Fruit fly (Drosophila melanogaster) whole organism, wandering third instar larva: ENCODE data around the gene Spase12.

Source experiments
- Abd-B ChIP-seq: fragments of >200 bp; optimal IDR thresholded peaks from 2 replicates; lab custom pipeline; 2017; ENCODE audit warnings: missing biosample characterization, missing genetic modification characterization
- CG32264 ChIP-seq: fragments of 200-800 bp; sonication (Bioruptor generic); optimal IDR thresholded peaks from 2 replicates; lab custom pipeline; 2016; ENCODE audit warnings: missing biosample characterization, missing genetic modification characterization
- CG9705 ChIP-seq: fragments of 200-800 bp; sonication (Bioruptor generic); optimal IDR thresholded peaks from 2 replicates; lab custom pipeline; 2018; ENCODE audit warnings: missing biosample characterization, mild to moderate bottlenecking, missing genetic modification characterization
- Dif ChIP-seq: fragments of 200-275, 200-300 bp; sonication (Bioruptor generic); optimal IDR thresholded peaks from 2 replicates; lab custom pipeline; 2018; ENCODE audit warnings: missing biosample characterization, missing genetic modification characterization; ENCODE audit not compliant: partially characterized antibody
- GATAd ChIP-seq: sonication (Bioruptor generic); optimal IDR thresholded peaks from 2 replicates; lab custom pipeline; 2016; ENCODE audit warnings: missing biosample characterization, missing genetic modification characterization
- HLH106 ChIP-seq: fragments of 200-800 bp; optimal IDR thresholded peaks from 3 replicates; lab custom pipeline; 2019; ENCODE audit warnings: missing biosample characterization, mild to moderate bottlenecking, missing genetic modification characterization, moderate library complexity
- Hnf4 ChIP-seq: fragments of 200-800 bp; sonication (Bioruptor generic); optimal IDR thresholded peaks from 2 replicates; lab custom pipeline; 2016; ENCODE audit warnings: missing biosample characterization, mild to moderate bottlenecking, missing genetic modification characterization
- Hr83 ChIP-seq: fragments of 200-300 bp; sonication (Bioruptor generic); optimal IDR thresholded peaks from 2 replicates; lab custom pipeline; 2016; ENCODE audit warnings: missing biosample characterization, mild to moderate bottlenecking, missing genetic modification characterization, moderate library complexity; ENCODE audit not compliant: poor library complexity, severe bottlenecking
- Jra ChIP-seq: sonication (Bioruptor generic); optimal IDR thresholded peaks from 2 replicates; lab custom pipeline; 2016; ENCODE audit warnings: missing biosample characterization, missing genetic modification characterization
- Myc ChIP-seq: fragments of >200 bp; optimal IDR thresholded peaks from 2 replicates; lab custom pipeline; 2017
- N ChIP-seq: fragments of >200 bp; optimal IDR thresholded peaks from 2 replicates; lab custom pipeline; 2018; ENCODE audit warnings: missing biosample characterization, missing external identifiers, missing genetic modification characterization
- OdsH ChIP-seq: fragments of 200-800 bp; sonication (Bioruptor generic); optimal IDR thresholded peaks from 2 replicates; lab custom pipeline; 2016; ENCODE audit warnings: missing biosample characterization, mild to moderate bottlenecking, missing genetic modification characterization
- Rel ChIP-seq, 2 experiments: fragments of 200-800 bp; sonication (Bioruptor generic) in 1 of 2; optimal IDR thresholded peaks; 2 replicates in 1 of 2; 3 replicates in 1 of 2; lab custom pipeline; 2016 to 2019; ENCODE audit warnings: mild to moderate bottlenecking in 2 of 2, missing biosample characterization in 2 of 2, missing genetic modification characterization in 2 of 2, moderate library complexity in 1 of 2
- Sp1 ChIP-seq: fragments of 200-800 bp; sonication (Bioruptor generic); optimal IDR thresholded peaks from 3 replicates; lab custom pipeline; 2019; ENCODE audit warnings: missing biosample characterization, mild to moderate bottlenecking, missing genetic modification characterization, moderate library complexity
- Vsx2 ChIP-seq: fragments of 200-300, 225-300 bp; sonication (Bioruptor generic); optimal IDR thresholded peaks from 2 replicates; lab custom pipeline; 2018; ENCODE audit warnings: missing biosample characterization, missing genetic modification characterization; ENCODE audit not compliant: partially characterized antibody
- br ChIP-seq: fragments of 200-800 bp; sonication (Bioruptor generic); optimal IDR thresholded peaks from 2 replicates; lab custom pipeline; 2016; ENCODE audit warnings: missing biosample characterization, missing genetic modification characterization
- brk ChIP-seq: fragments of 200-800 bp; sonication (Bioruptor generic); optimal IDR thresholded peaks from 2 replicates; lab custom pipeline; 2016; ENCODE audit warnings: missing biosample characterization, mild to moderate bottlenecking, missing genetic modification characterization
- dl ChIP-seq, 2 experiments: fragments of 175-275, 200-275 bp in 1 of 2; fragments of 200-275 bp in 1 of 2; sonication (Bioruptor generic); optimal IDR thresholded peaks; lab custom pipeline; 2018; ENCODE audit warnings: mild to moderate bottlenecking in 2 of 2, missing biosample characterization in 2 of 2, missing genetic modification characterization in 2 of 2, moderate library complexity in 2 of 2; ENCODE audit not compliant: partially characterized antibody in 2 of 2, insufficient read depth in 1 of 2
- dmrt93B ChIP-seq: fragments of 200-800 bp; sonication (Bioruptor generic); optimal IDR thresholded peaks from 2 replicates; lab custom pipeline; 2018; ENCODE audit warnings: missing biosample characterization, mild to moderate bottlenecking, missing genetic modification characterization
- dsf ChIP-seq: sonication (Bioruptor generic); optimal IDR thresholded peaks from 2 replicates; lab custom pipeline; 2016; ENCODE audit warnings: missing biosample characterization, missing genetic modification characterization, borderline replicate concordance
- ey ChIP-seq: fragments of 200-800 bp; sonication (Bioruptor generic); optimal IDR thresholded peaks from 2 replicates; lab custom pipeline; 2016; ENCODE audit warnings: missing biosample characterization, missing genetic modification characterization
- foxo ChIP-seq, 2 experiments: fragments of 200-800 bp; sonication (Bioruptor generic); optimal IDR thresholded peaks; 2 replicates in 1 of 2; 3 replicates in 1 of 2; lab custom pipeline; 2016 to 2017; ENCODE audit warnings: missing biosample characterization in 2 of 2, missing genetic modification characterization in 2 of 2
- fru ChIP-seq: fragments of 200-800 bp; sonication (Bioruptor generic); optimal IDR thresholded peaks from 3 replicates; lab custom pipeline; 2016; ENCODE audit warnings: missing biosample characterization, mild to moderate bottlenecking, missing genetic modification characterization
- h ChIP-seq: fragments of 200-800 bp; sonication (Bioruptor generic); optimal IDR thresholded peaks from 3 replicates; lab custom pipeline; 2016; ENCODE audit warnings: missing biosample characterization, mild to moderate bottlenecking, missing genetic modification characterization
- jim ChIP-seq: fragments of 175-275, 200-325 bp; sonication (Bioruptor generic); optimal IDR thresholded peaks from 2 replicates; lab custom pipeline; 2016; ENCODE audit warnings: missing biosample characterization, mild to moderate bottlenecking, missing genetic modification characterization
- lola ChIP-seq: fragments of >200 bp; optimal IDR thresholded peaks from 2 replicates; lab custom pipeline; 2017; ENCODE audit warnings: missing biosample characterization, missing genetic modification characterization
- pan ChIP-seq: fragments of >200 bp; optimal IDR thresholded peaks from 2 replicates; lab custom pipeline; 2017
- psq ChIP-seq: fragments of 200-800 bp; sonication (Bioruptor generic); optimal IDR thresholded peaks from 3 replicates; lab custom pipeline; 2017; ENCODE audit warnings: missing biosample characterization, mild to moderate bottlenecking, missing genetic modification characterization, moderate library complexity
- rgr ChIP-seq: fragments of 200-800 bp; sonication (Bioruptor generic); optimal IDR thresholded peaks from 3 replicates; lab custom pipeline; 2016; ENCODE audit warnings: missing biosample characterization, mild to moderate bottlenecking, missing genetic modification characterization
- tai ChIP-seq: sonication (Bioruptor generic); optimal IDR thresholded peaks from 2 replicates; lab custom pipeline; 2016; ENCODE audit warnings: missing biosample characterization, missing genetic modification characterization
- woc ChIP-seq: sonication (Bioruptor generic); optimal IDR thresholded peaks from 2 replicates; lab custom pipeline; 2016; ENCODE audit warnings: missing biosample characterization, mild to moderate bottlenecking, missing genetic modification characterization

Spase12 gene

DNA sequence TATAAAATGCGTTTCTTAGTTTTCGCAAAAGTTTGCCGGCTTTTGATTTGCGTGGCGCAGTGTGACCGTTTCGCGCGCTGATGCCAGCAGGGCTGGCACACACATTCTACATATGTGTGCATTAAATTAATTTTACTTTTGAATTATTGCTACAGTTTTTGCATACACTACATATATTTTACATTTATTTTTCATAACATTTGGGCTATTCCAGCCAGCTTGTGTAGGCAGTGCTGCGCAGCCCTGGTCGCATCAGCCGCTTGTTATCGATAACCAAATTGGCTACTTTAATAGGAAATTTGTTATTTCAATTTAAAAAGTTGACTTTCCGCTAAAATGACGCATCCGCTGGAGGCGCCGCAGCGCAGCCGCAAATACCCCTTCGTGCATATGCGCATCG is 1.7 kb downstream of the Spase12 start, which contains the start of the genes CG2321 and CG2006 (continued):
- no peak for TF ChIP-seq tai

dm6 chr3R:29479922-29480321 is 11.0 kb downstream of the Spase12 start:
- TF ChIP-seq Dif (GFP tag; lab: Kevin White, UChicago) (no peak), h (GFP tag; lab: Kevin White, UChicago) (peak; percentile 4), Hr83 (peak; percentile 30)

dm6 chr3R:29478952-29479538 is 11.9 kb downstream of the Spase12 start:
- TF ChIP-seq Hr83 (peak; percentile 56), HLH106 (tag; lab: Kevin White, UChicago) (peak; percentile 67), h (GFP tag; lab: Kevin White, UChicago) (peak; percentile 44), tai (no peak), rgr (GFP tag; lab: Kevin White, UChicago) (peak; percentile 22), OdsH (peak; percentile 29), N (GFP tag; lab: Kevin White, UChicago) (no peak), br (GFP tag; lab: Kevin White, UChicago) (peak; percentile 47), ey (peak; percentile 15), foxo (GFP tag; optimal IDR thresholded peaks at IDR 0.05; lab: Kevin White, UChicago) (peak in 1 of 2 experiments; percentile 75), Sp1 (GFP tag; lab: Kevin White, UChicago) (peak; percentile 59), Vsx2 (GFP tag; lab: Kevin White, UChicago) (peak; percentile 20), Dif (GFP tag; lab: Kevin White, UChicago) (no peak), fru (peak; percentile 66), lola (GFP tag; lab: Kevin White, UChicago) (no peak), dmrt93B (GFP tag; lab: Kevin White, UChicago) (peak; percentile 37), psq (GFP tag; lab: Kevin White, UChicago) (peak; percentile 50)

- TF ChIP-seq GATAd (GFP tag; lab: Kevin White, UChicago) = no peak
- no peak for TF ChIP-seq N (GFP tag; lab: Kevin White, UChicago)
- TF ChIP-seq Sp1 (GFP tag; lab: Kevin White, UChicago) = no peak
- TF ChIP-seq Hnf4 (GFP tag; lab: Kevin White, UChicago) = no peak
- TF ChIP-seq Dif (GFP tag; lab: Kevin White, UChicago) = no peak
- TF ChIP-seq dsf (GFP tag; lab: Kevin White, UChicago) = no peak
- TF ChIP-seq dl (GFP tag; optimal IDR thresholded peaks at IDR 0.05; lab: Kevin White, UChicago; ENCODE audit: insufficient read depth in 1 of 2, partially characterized antibody in 2 of 2) = no peak
- no peak for TF ChIP-seq brk (GFP tag; lab: Kevin White, UChicago)
- TF ChIP-seq Myc (lab: Kevin White, UChicago) = no peak
- no peak for TF ChIP-seq CG32264 (GFP tag; lab: Kevin White, UChicago)
- TF ChIP-seq rgr (GFP tag; lab: Kevin White, UChicago) = no peak
- no peak for TF ChIP-seq Vsx2 (GFP tag; lab: Kevin White, UChicago)
- TF ChIP-seq pan (lab: Kevin White, UChicago) = no peak
- TF ChIP-seq OdsH = no peak
- no peak for TF ChIP-seq lola (GFP tag; lab: Kevin White, UChicago)
- TF ChIP-seq psq (GFP tag; lab: Kevin White, UChicago) = no peak
- no peak for TF ChIP-seq woc (GFP tag; lab: Kevin White, UChicago)
- TF ChIP-seq br (GFP tag; lab: Kevin White, UChicago) = no peak
- no peak for TF ChIP-seq CG9705 (GFP tag; lab: Kevin White, UChicago)
- no peak for TF ChIP-seq Jra (GFP tag; lab: Kevin White, UChicago)
These were observed 20.8 kb downstream of the Spase12 start for dm6 chr3R:29470122-29470521.

DNA sequence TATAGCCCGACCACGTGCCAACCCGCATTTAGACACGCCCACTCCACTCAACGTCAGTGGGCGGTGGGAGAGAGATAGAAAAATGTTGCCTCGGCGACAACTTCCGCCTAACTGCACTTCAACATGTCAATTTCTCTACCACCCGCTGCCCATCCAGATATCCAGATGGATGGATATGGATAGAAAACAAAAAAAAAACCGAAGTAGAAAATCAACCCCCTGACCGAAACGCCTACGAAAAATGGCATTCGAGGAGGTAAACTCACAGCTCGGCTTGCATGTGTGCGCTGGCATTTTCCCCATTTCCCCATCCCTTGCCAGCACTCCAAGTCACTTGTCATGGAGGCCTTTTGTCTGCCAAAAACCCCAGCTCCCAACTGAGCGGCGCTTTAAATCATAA is 24.2 kb downstream of the Spase12 start:
- TF ChIP-seq lola (GFP tag; lab: Kevin White, UChicago) (no peak), jim (no peak), Abd-B (GFP tag; lab: Kevin White, UChicago) (no peak), pan (lab: Kevin White, UChicago) (no peak), N (GFP tag; lab: Kevin White, UChicago) (no peak), tai (no peak), dsf (GFP tag; lab: Kevin White, UChicago) (no peak), Vsx2 (GFP tag; lab: Kevin White, UChicago) (no peak), Rel (GFP tag; optimal IDR thresholded peaks at IDR 0.05; lab: Kevin White, UChicago) (no peak), Rel (tag; optimal IDR thresholded peaks at IDR 0.05; lab: Kevin White, UChicago) (no peak)
